Fruit fly (Drosophila melanogaster): ENCODE measurements around the gene Acsf3.

Gene Acsf3

DNA sequence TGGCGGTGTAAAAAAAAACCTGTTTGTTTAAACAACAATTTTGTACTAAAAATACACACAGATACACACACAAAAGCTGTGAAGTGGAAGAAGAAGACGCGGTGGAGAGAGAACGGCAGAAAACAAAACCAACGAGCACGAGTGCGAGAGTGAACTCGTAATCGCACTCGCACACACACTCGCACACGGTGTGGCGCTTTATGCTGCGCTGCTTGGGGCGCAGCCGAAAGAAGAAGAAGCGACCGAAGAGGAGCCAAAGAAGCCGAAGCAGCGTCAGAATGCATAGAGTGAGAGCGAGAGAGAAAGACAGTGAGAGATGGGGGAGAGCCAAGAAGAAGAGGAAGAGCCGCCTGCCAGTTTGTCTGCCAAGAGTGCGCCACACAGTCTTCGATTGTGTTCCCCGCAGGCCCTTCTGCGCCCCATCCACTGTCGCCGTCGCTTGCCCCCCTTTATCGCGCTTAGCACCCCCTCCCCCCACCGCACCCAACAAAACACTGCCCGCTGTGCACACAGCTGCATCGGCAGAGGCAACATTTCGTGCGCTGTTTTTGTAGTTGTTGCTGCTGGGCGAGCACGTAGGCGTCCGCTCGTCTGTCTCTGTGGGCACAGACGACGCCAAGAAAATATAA, 28.0 kb upstream of the Acsf3 start (continued):
- TF ChIP-seq CG32772 (GFP tag; IDR thresholded peaks at IDR 0.05) = peak; percentile 34; the same call in 1 of the 2 replicates
- no peak for TF ChIP-seq ara (GFP tag; IDR thresholded peaks at IDR 0.05)
- TF ChIP-seq grn (GFP tag; optimal IDR thresholded peaks at IDR 0.05) = no peak
- TF ChIP-seq Ada2b (GFP tag; IDR thresholded peaks at IDR 0.05) = 0 out of 2 replicates have a peak, but pooled peaks have one; percentile 13
- 0 out of 2 replicates have a peak, but pooled peaks have one; percentile 6 for TF ChIP-seq CG10366 (GFP tag; IDR thresholded peaks at IDR 0.05)
- TF ChIP-seq CG31365 (tag; optimal IDR thresholded peaks at IDR 0.05) = no peak
- TF ChIP-seq Trl (optimal IDR thresholded peaks at IDR 0.05) = peak; percentile 60 to 64
- TF ChIP-seq Trl (GFP tag; optimal IDR thresholded peaks at IDR 0.05) = no peak
- TF ChIP-seq CG9932 (GFP tag; IDR thresholded peaks at IDR 0.05) = 0 out of 2 replicates have a peak, but pooled peaks have one; percentile 2
- no peak; the same call in 2 of the 3 replicates for TF ChIP-seq gce (GFP tag; IDR thresholded peaks at IDR 0.05)
- TF ChIP-seq Med (GFP tag) = peak; percentile 94
- TF ChIP-seq Opbp (GFP tag; IDR thresholded peaks at IDR 0.05; ENCODE audit: partially characterized antibody) = peak; percentile 45; the same call in 1 of the 3 replicates
- TF ChIP-seq aop (GFP tag; IDR thresholded peaks at IDR 0.05) = no peak
- TF ChIP-seq CG12236 (GFP tag; optimal IDR thresholded peaks at IDR 0.05) = no peak
- peak; percentile 40 for TF ChIP-seq abd-A (tag; optimal IDR thresholded peaks at IDR 0.05)
- TF ChIP-seq kni (GFP tag; optimal IDR thresholded peaks at IDR 0.05) = peak; percentile 76
- no peak for TF ChIP-seq Fer3 (tag; optimal IDR thresholded peaks at IDR 0.05)
- peak; percentile 85 for TF ChIP-seq cg (GFP tag; optimal IDR thresholded peaks at IDR 0.05)
- peak; percentile 49 for TF ChIP-seq kay (GFP tag; optimal IDR thresholded peaks at IDR 0.05)
- peak; percentile 89 for TF ChIP-seq CG32767 (GFP tag; IDR thresholded peaks at IDR 0.05)
- TF ChIP-seq Rfx (GFP tag; IDR thresholded peaks at IDR 0.05) = peak; percentile 18; the same call in 1 of the 2 replicates
- TF ChIP-seq CG3995 (GFP tag; optimal IDR thresholded peaks at IDR 0.05) = no peak
- TF ChIP-seq sqz (GFP tag; optimal IDR thresholded peaks at IDR 0.05) = peak; percentile 86
- TF ChIP-seq CTCF (GFP tag; optimal IDR thresholded peaks at IDR 0.05) = no peak
- TF ChIP-seq E2f1 (GFP tag; IDR thresholded peaks at IDR 0.05) = no peak
- TF ChIP-seq CG11456 (GFP tag; IDR thresholded peaks at IDR 0.05) = 0 out of 3 replicates have a peak, but pooled peaks have one; percentile 51
- no peak for TF ChIP-seq peb (GFP tag; IDR thresholded peaks at IDR 0.05)
- 0 out of 2 replicates have a peak, but pooled peaks have one; percentile 16 for TF ChIP-seq amos (GFP tag; IDR thresholded peaks at IDR 0.05; ENCODE audit: partially characterized antibody)
- TF ChIP-seq ato (GFP tag; IDR thresholded peaks at IDR 0.05; ENCODE audit: partially characterized antibody) = no peak
- TF ChIP-seq pfk (GFP tag; optimal IDR thresholded peaks at IDR 0.05) = no peak
- peak; percentile 80 for TF ChIP-seq Deaf1 (tag; optimal IDR thresholded peaks at IDR 0.05)
- no peak for TF ChIP-seq Dfd (GFP tag; optimal IDR thresholded peaks at IDR 0.05)
- peak; percentile 78 for TF ChIP-seq pros (GFP tag; optimal IDR thresholded peaks at IDR 0.05)
- no peak for TF ChIP-seq jigr1 (GFP tag; IDR thresholded peaks at IDR 0.05)
- peak; percentile 95 for TF ChIP-seq shn (GFP tag; optimal IDR thresholded peaks at IDR 0.05)
- peak; percentile 31 for TF ChIP-seq CG18599 (GFP tag; optimal IDR thresholded peaks at IDR 0.05)
- TF ChIP-seq corto (GFP tag; optimal IDR thresholded peaks at IDR 0.05) = peak; percentile 10
- TF ChIP-seq fd3F (GFP tag; optimal IDR thresholded peaks at IDR 0.05) = no peak
- TF ChIP-seq CG17568 (GFP tag; optimal IDR thresholded peaks at IDR 0.05) = no peak
- TF ChIP-seq Adf1 (GFP tag; IDR thresholded peaks at IDR 0.05) = peak; percentile 84
- TF ChIP-seq dan (GFP tag; IDR thresholded peaks at IDR 0.05) = no peak
- peak; percentile 64 for TF ChIP-seq sd (tag; optimal IDR thresholded peaks at IDR 0.05)
- TF ChIP-seq CG6175 (GFP tag; IDR thresholded peaks at IDR 0.05) = peak; percentile 93
- TF ChIP-seq ERR (GFP tag; optimal IDR thresholded peaks at IDR 0.05) = no peak
- no peak for TF ChIP-seq vnd (GFP tag; IDR thresholded peaks at IDR 0.05; ENCODE audit: partially characterized antibody)
- TF ChIP-seq vvl (GFP tag; IDR thresholded peaks at IDR 0.05) = 0 out of 2 replicates have a peak, but pooled peaks have one; percentile 9
- TF ChIP-seq Sox100B (GFP tag; optimal IDR thresholded peaks at IDR 0.05) = no peak
- TF ChIP-seq Ptx1 (GFP tag; IDR thresholded peaks at IDR 0.05) = 0 out of 2 replicates have a peak, but pooled peaks have one; percentile 16
- no peak for TF ChIP-seq CG15696 (tag; optimal IDR thresholded peaks at IDR 0.05)
- peak; percentile 41; the same call in 1 of the 3 replicates for TF ChIP-seq H15 (GFP tag; IDR thresholded peaks at IDR 0.05)
